Fruit fly (Drosophila melanogaster) whole organism, embryonic: ENCODE results near the gene CG5104.

Experiments used
- Ada2b ChIP-seq: fragments of 200-800 bp; sonication (Bioruptor generic); IDR thresholded peaks from 2 replicates; pipeline ENCODE4 v1.3.6; 2022; ENCODE audit warnings: missing biosample characterization, missing genetic modification characterization
- CG10321 ChIP-seq: fragments of 200-800 bp; sonication (Bioruptor generic); IDR thresholded peaks from 2 replicates; pipeline ENCODE4 v1.3.6; 2022; ENCODE audit warnings: missing biosample characterization, missing genetic modification characterization
- CG11093 ChIP-seq: fragments of 200-800 bp; sonication (Bioruptor generic); IDR thresholded peaks from 3 replicates; pipeline ENCODE4 v1.3.6; 2022; ENCODE audit warnings: missing biosample characterization, missing genetic modification characterization
- CG12236 ChIP-seq: fragments of 200-800 bp; sonication (Bioruptor generic); optimal IDR thresholded peaks from 2 replicates; lab custom pipeline; 2016; ENCODE audit warnings: missing biosample characterization, missing genetic modification characterization
- CG13287 ChIP-seq: fragments of 200-800 bp; sonication (Bioruptor generic); IDR thresholded peaks from 2 replicates; pipeline ENCODE4 v1.3.6; 2022; ENCODE audit warnings: missing biosample characterization, missing genetic modification characterization; ENCODE audit not compliant: partially characterized antibody
- CG17568 ChIP-seq: fragments of 200-800 bp; sonication (Bioruptor generic); optimal IDR thresholded peaks from 2 replicates; lab custom pipeline; 2018; ENCODE audit warnings: missing biosample characterization, mild to moderate bottlenecking, missing genetic modification characterization, moderate library complexity
- CG17912 ChIP-seq: fragments of 200-800 bp; sonication (Bioruptor generic); optimal IDR thresholded peaks from 2 replicates; lab custom pipeline; 2018; ENCODE audit warnings: missing biosample characterization, mild to moderate bottlenecking, missing genetic modification characterization
- CG2129 ChIP-seq: fragments of 200-800 bp; sonication (Bioruptor generic); IDR thresholded peaks from 2 replicates; pipeline ENCODE4 v1.3.6; 2022; ENCODE audit warnings: missing biosample characterization, missing genetic modification characterization; ENCODE audit not compliant: partially characterized antibody
- CG2875 ChIP-seq: fragments of 200-800 bp; sonication (Bioruptor generic); optimal IDR thresholded peaks from 2 replicates; lab custom pipeline; 2017; ENCODE audit warnings: missing biosample characterization, mild to moderate bottlenecking, missing genetic modification characterization, missing genetic modification reagents
- CG3065 ChIP-seq: fragments of 200-800 bp; sonication (Bioruptor generic); optimal IDR thresholded peaks from 2 replicates; lab custom pipeline; 2016; ENCODE audit warnings: missing biosample characterization, missing genetic modification characterization
- CG31441 ChIP-seq: fragments of 200-800 bp; sonication (Bioruptor generic); IDR thresholded peaks from 2 replicates; pipeline ENCODE4 v1.3.6; 2022; ENCODE audit warnings: missing biosample characterization, missing genetic modification characterization
- CG3281 ChIP-seq: fragments of 200-800 bp; sonication (Bioruptor generic); optimal IDR thresholded peaks from 3 replicates; lab custom pipeline; 2017; ENCODE audit warnings: missing biosample characterization, mild to moderate bottlenecking, missing genetic modification characterization
- CG42726 ChIP-seq: fragments of 200-800 bp; sonication (Bioruptor generic); IDR thresholded peaks from 2 replicates; pipeline ENCODE4 v1.3.6; 2022; ENCODE audit warnings: missing biosample characterization, missing genetic modification characterization; ENCODE audit not compliant: partially characterized antibody
- CG8765 ChIP-seq: fragments of 200-800 bp; sonication (Bioruptor generic); IDR thresholded peaks from 2 replicates; pipeline ENCODE4 v1.3.6; 2022; ENCODE audit warnings: missing biosample characterization, missing genetic modification characterization
- CG9932 ChIP-seq: fragments of 200-800 bp; sonication (Bioruptor generic); IDR thresholded peaks from 2 replicates; pipeline ENCODE4 v1.3.6; 2022; ENCODE audit warnings: missing biosample characterization, missing genetic modification characterization
- CkIIα-i1 ChIP-seq: fragments of 200-800 bp; sonication (Bioruptor generic); IDR thresholded peaks from 2 replicates; pipeline ENCODE4 v1.3.6; 2022; ENCODE audit warnings: missing biosample characterization, missing genetic modification characterization
- CoRest ChIP-seq: fragments of 200-800 bp; sonication (Bioruptor generic); optimal IDR thresholded peaks from 3 replicates; lab custom pipeline; 2018; ENCODE audit warnings: missing biosample characterization, mild to moderate bottlenecking, missing genetic modification characterization, moderate library complexity
- D ChIP-seq, 2 experiments: fragments of 200-800 bp in 1 of 2; fragments of >200 bp in 1 of 2; sonication (Bioruptor generic) in 1 of 2; optimal IDR thresholded peaks; 2 replicates in 1 of 2; 3 replicates in 1 of 2; lab custom pipeline; 2017; ENCODE audit warnings: mild to moderate bottlenecking in 1 of 2, missing biosample characterization in 1 of 2, missing genetic modification characterization in 1 of 2, missing genetic modification reagents in 1 of 2
- Dll ChIP-seq: fragments of 200-800 bp; sonication (Bioruptor generic); IDR thresholded peaks from 4 replicates; pipeline ENCODE4 v1.3.6; 2022; ENCODE audit warnings: missing biosample characterization, missing genetic modification characterization; ENCODE audit not compliant: partially characterized antibody
- Doc3 ChIP-seq: fragments of 200-800 bp; sonication (Bioruptor generic); IDR thresholded peaks from 3 replicates; pipeline ENCODE4 v1.3.6; 2022; ENCODE audit warnings: missing biosample characterization, missing genetic modification characterization; ENCODE audit not compliant: partially characterized antibody
- Ets65A ChIP-seq: fragments of 200-800 bp; sonication (Bioruptor generic); peaks from one replicate; lab custom pipeline; 2016; ENCODE audit warnings: missing biosample characterization, missing genetic modification characterization
- H15 ChIP-seq: fragments of 200-800 bp; sonication (Bioruptor generic); IDR thresholded peaks from 3 replicates; pipeline ENCODE4 v1.3.6; 2022; ENCODE audit warnings: missing biosample characterization, missing genetic modification characterization
- Hr3 ChIP-seq: fragments of 200-800 bp; sonication (Bioruptor generic); optimal IDR thresholded peaks from 3 replicates; lab custom pipeline; 2016; ENCODE audit warnings: missing biosample characterization, missing genetic modification characterization
- Jarid2 ChIP-seq: fragments of 200-800 bp; sonication (Bioruptor generic); optimal IDR thresholded peaks from 3 replicates; lab custom pipeline; 2017; ENCODE audit warnings: mild to moderate bottlenecking, missing biosample characterization, missing genetic modification reagents, missing genetic modification characterization
- MESR4 ChIP-seq: fragments of 200-800 bp; sonication (Bioruptor generic); optimal IDR thresholded peaks from 2 replicates; lab custom pipeline; 2018; ENCODE audit warnings: missing biosample characterization, mild to moderate bottlenecking, missing genetic modification characterization, moderate library complexity
- NC2α ChIP-seq: fragments of 200-800 bp; sonication (Bioruptor generic); optimal IDR thresholded peaks from 2 replicates; lab custom pipeline; 2016; ENCODE audit warnings: missing biosample characterization, missing genetic modification characterization
- Oaz ChIP-seq: fragments of 200-800 bp; sonication (Bioruptor generic); IDR thresholded peaks from 2 replicates; pipeline ENCODE4 v1.3.6; 2022; ENCODE audit warnings: missing biosample characterization, missing genetic modification characterization
- Pdp1 ChIP-seq, 2 experiments: fragments of 200-800 bp; sonication (Bioruptor generic); optimal IDR thresholded peaks; 3 replicates each; lab custom pipeline; 2016; ENCODE audit warnings: missing biosample characterization in 2 of 2, missing genetic modification characterization in 2 of 2, mild to moderate bottlenecking in 1 of 2, moderate library complexity in 1 of 2
- Scr ChIP-seq: fragments of 200-800 bp; sonication (Bioruptor generic); IDR thresholded peaks from 2 replicates; pipeline ENCODE4 v1.3.6; 2022; ENCODE audit warnings: missing biosample characterization, missing genetic modification characterization; ENCODE audit not compliant: partially characterized antibody
- Six4 ChIP-seq: fragments of 200-800 bp; sonication (Bioruptor generic); optimal IDR thresholded peaks from 2 replicates; lab custom pipeline; 2016; ENCODE audit warnings: missing biosample characterization, missing genetic modification characterization
- Xbp1 ChIP-seq: fragments of 200-800 bp; sonication (Bioruptor generic); optimal IDR thresholded peaks from 3 replicates; lab custom pipeline; 2016; ENCODE audit warnings: missing biosample characterization, mild to moderate bottlenecking, missing genetic modification characterization
- amos ChIP-seq: fragments of 200-800 bp; sonication (Bioruptor generic); IDR thresholded peaks from 2 replicates; pipeline ENCODE4 v1.3.6; 2022; ENCODE audit warnings: missing biosample characterization, missing genetic modification characterization; ENCODE audit not compliant: partially characterized antibody
- bbx ChIP-seq: fragments of 200-800 bp; sonication (Bioruptor generic); IDR thresholded peaks from 2 replicates; pipeline ENCODE4 v1.3.6; 2022; ENCODE audit warnings: missing biosample characterization, missing genetic modification characterization; ENCODE audit not compliant: partially characterized antibody
- cad ChIP-seq: fragments of >200 bp; optimal IDR thresholded peaks from 2 replicates; lab custom pipeline; 2017; ENCODE audit warnings: missing biosample characterization, missing genetic modification characterization
- crol ChIP-seq: fragments of 200-800 bp; sonication (Bioruptor generic); IDR thresholded peaks from 2 replicates; pipeline ENCODE4 v1.3.6; 2022; ENCODE audit warnings: missing biosample characterization, missing genetic modification characterization
- da ChIP-seq: fragments of 200-800 bp; sonication (Bioruptor generic); optimal IDR thresholded peaks from 2 replicates; lab custom pipeline; 2016; ENCODE audit warnings: missing biosample characterization, missing genetic modification characterization
- dpn ChIP-seq, 2 experiments: fragments of 200-800 bp; sonication (Bioruptor generic); optimal IDR thresholded peaks; 3 replicates each; lab custom pipeline; 2016; ENCODE audit warnings: missing biosample characterization in 2 of 2, missing genetic modification characterization in 2 of 2
- eve ChIP-seq, 2 experiments: fragments of >200 bp; optimal IDR thresholded peaks; 2 replicates each; lab custom pipeline; 2017; ENCODE audit warnings: missing biosample characterization in 2 of 2, missing genetic modification characterization in 2 of 2
- ftz-f1 ChIP-seq: fragments of 200-800 bp; sonication (Bioruptor generic); optimal IDR thresholded peaks from 2 replicates; lab custom pipeline; 2016; ENCODE audit warnings: missing biosample characterization, missing genetic modification characterization
- gcm ChIP-seq: fragments of 200-800 bp; sonication (Bioruptor generic); optimal IDR thresholded peaks from 2 replicates; lab custom pipeline; 2019; ENCODE audit warnings: missing biosample characterization, mild to moderate bottlenecking, missing genetic modification characterization, moderate library complexity
- maf-S ChIP-seq: fragments of 200-800 bp; sonication (Bioruptor generic); optimal IDR thresholded peaks from 2 replicates; lab custom pipeline; 2016; ENCODE audit warnings: missing biosample characterization, missing genetic modification characterization
- pita ChIP-seq: fragments of 200-800 bp; sonication (Bioruptor generic); optimal IDR thresholded peaks from 2 replicates; lab custom pipeline; 2017; ENCODE audit warnings: missing biosample characterization, mild to moderate bottlenecking, missing genetic modification characterization
- prd ChIP-seq, 3 experiments: fragments of >200 bp in 2 of 3; fragments of 200-800 bp in 1 of 3; sonication (Bioruptor generic) in 1 of 3; optimal IDR thresholded peaks in 2 of 3; IDR thresholded peaks in 1 of 3; 2 replicates in 2 of 3; 3 replicates in 1 of 3; pipeline versions ENCODE4 v1.3.6 to Lab custom; 2017 to 2022; ENCODE audit warnings: missing biosample characterization in 1 of 3, missing genetic modification characterization in 1 of 3
- run ChIP-seq: fragments of 200-800 bp; sonication (Bioruptor generic); optimal IDR thresholded peaks from 3 replicates; lab custom pipeline; 2018; ENCODE audit warnings: missing biosample characterization, mild to moderate bottlenecking, missing genetic modification characterization
- sens ChIP-seq: fragments of 200-800 bp; sonication (Bioruptor generic); peaks from one replicate; lab custom pipeline; 2016; ENCODE audit warnings: missing biosample characterization, missing genetic modification characterization
- sim ChIP-seq: fragments of 200-800 bp; sonication (Bioruptor generic); IDR thresholded peaks from 2 replicates; pipeline ENCODE4 v1.3.6; 2022; ENCODE audit warnings: missing biosample characterization, missing genetic modification characterization
- slbo ChIP-seq: fragments of 200-800 bp; sonication (Bioruptor generic); IDR thresholded peaks from 2 replicates; pipeline ENCODE4 v1.3.6; 2022; ENCODE audit warnings: missing biosample characterization, missing genetic modification characterization
- tna ChIP-seq: fragments of 200-800 bp; sonication (Bioruptor generic); IDR thresholded peaks from 2 replicates; pipeline ENCODE4 v1.3.6; 2022; ENCODE audit warnings: missing biosample characterization, missing genetic modification characterization; ENCODE audit not compliant: partially characterized antibody
- z ChIP-seq: fragments of 200-800 bp; sonication (Bioruptor generic); IDR thresholded peaks from 3 replicates; pipeline ENCODE4 v1.3.6; 2022; ENCODE audit warnings: missing biosample characterization, missing genetic modification characterization

Gene CG5104

DNA sequence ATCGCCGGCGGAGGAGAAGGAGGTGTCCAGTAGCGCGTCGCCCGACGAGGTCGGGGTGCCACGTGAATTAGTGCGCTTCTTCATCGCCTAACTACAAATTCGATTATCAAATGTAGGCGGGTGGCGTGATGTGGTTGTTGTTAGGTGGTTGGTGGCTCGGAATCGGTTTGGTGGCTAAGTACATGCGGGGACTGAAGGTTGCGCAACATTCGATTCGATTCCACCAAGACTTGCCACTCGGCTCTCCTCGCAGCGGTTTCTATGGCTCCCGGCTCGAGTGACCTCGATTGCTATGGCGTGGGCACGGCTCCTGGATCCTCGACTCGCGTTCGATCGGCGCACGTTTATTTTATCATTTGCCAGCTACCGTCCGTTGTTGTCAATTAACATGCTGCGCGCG, 4.9 kb downstream of the CG5104 start (continued):
- TF ChIP-seq sim (no peak), tna (GFP tag; lab: Robert Waterston, UW) (peak; percentile 42; the same call in 1 of the 2 replicates), Xbp1 (GFP tag; lab: Kevin White, UChicago) (no peak), CG2129 (GFP tag; lab: Robert Waterston, UW) (no peak), Dll (GFP tag; lab: Robert Waterston, UW) (0 out of 4 replicates have a peak, but pooled peaks have one; percentile 11), maf-S (GFP tag; lab: Kevin White, UChicago) (no peak), H15 (GFP tag; lab: Robert Waterston, UW) (no peak), Ets65A (GFP tag; lab: Kevin White, UChicago) (no peak), slbo (GFP tag; lab: Robert Waterston, UW) (no peak), Six4 (no peak), CG17568 (GFP tag; lab: Kevin White, UChicago) (no peak), gcm (GFP tag; lab: Kevin White, UChicago) (no peak), amos (GFP tag; lab: Robert Waterston, UW) (no peak; the same call in 1 of the 2 replicates), CG2875 (GFP tag; lab: Kevin White, UChicago) (no peak), CG9932 (GFP tag; lab: Robert Waterston, UW) (no peak), eve (GFP tag; optimal IDR thresholded peaks at IDR 0.05; lab: Kevin White, UChicago) (no peak), Scr (peak; percentile 30; the same call in 1 of the 2 replicates), Doc3 (no peak), da (GFP tag; lab: Kevin White, UChicago) (no peak), CG11093 (GFP tag; lab: Robert Waterston, UW) (no peak), CG42726 (GFP tag; lab: Robert Waterston, UW) (0 out of 2 replicates have a peak, but pooled peaks have one; percentile 13), CG13287 (peak; percentile 17; the same call in 1 of the 2 replicates), crol (GFP tag; lab: Robert Waterston, UW) (peak; percentile 66), MESR4 (GFP tag; lab: Kevin White, UChicago) (peak; percentile 56), sens (GFP tag; lab: Kevin White, UChicago) (no peak), bbx (peak; percentile 34; the same call in 1 of the 2 replicates)

DNA sequence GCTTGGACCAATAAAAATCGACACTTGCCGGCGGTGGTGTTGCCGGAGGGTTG, 5.2 kb downstream of the CG5104 start, which contains the start of gene Pss:
TSS of gene Pss (minus strand) at position 32 of the 53 bp plus-strand sequence.
- no peak for TF ChIP-seq CG17912 (GFP tag; lab: Kevin White, UChicago)
- no peak for TF ChIP-seq CG31441 (GFP tag; lab: Robert Waterston, UW)
- TF ChIP-seq Pdp1 (GFP tag; optimal IDR thresholded peaks at IDR 0.05; lab: Kevin White, UChicago), result peak in 1 of 2 experiments; percentile 77
- no peak for TF ChIP-seq pita (GFP tag; lab: Kevin White, UChicago)
- no peak for TF ChIP-seq Ada2b (GFP tag; lab: Robert Waterston, UW)
- TF ChIP-seq Jarid2 (GFP tag; lab: Kevin White, UChicago), result no peak
- TF ChIP-seq ftz-f1 (GFP tag; lab: Kevin White, UChicago), result no peak
- TF ChIP-seq CG12236 (GFP tag; lab: Kevin White, UChicago), result no peak
- TF ChIP-seq cad (GFP tag; lab: Kevin White, UChicago), result peak; percentile 6
- no peak for TF ChIP-seq CG8765 (GFP tag; lab: Robert Waterston, UW)

dm6 chr3L:20526196-20526740, 5.5 kb downstream of the CG5104 start, which contains the start of gene Nubp2:
Gene Nubp2 (plus strand): TSS chr3L:20526576.
- TF ChIP-seq CoRest (tag; lab: Kevin White, UChicago) (peak; percentile 98), Hr3 (GFP tag; lab: Kevin White, UChicago) (peak; percentile 99), D (optimal IDR thresholded peaks at IDR 0.05; lab: Kevin White, UChicago) (no peak), D (GFP tag; optimal IDR thresholded peaks at IDR 0.05; lab: Kevin White, UChicago) (peak; percentile 94), dpn (GFP tag; optimal IDR thresholded peaks at IDR 0.05; lab: Kevin White, UChicago) (peak; percentile 96 to 97), CkIIα-i1 (GFP tag; lab: Robert Waterston, UW) (no peak), run (tag; lab: Kevin White, UChicago) (peak; percentile 84), CG10321 (peak; percentile 55), prd (optimal IDR thresholded peaks at IDR 0.05; lab: Kevin White, UChicago) (no peak), prd (GFP tag; IDR thresholded peaks at IDR 0.05; lab: Robert Waterston, UW) (peak; percentile 97), Oaz (GFP tag; lab: Robert Waterston, UW) (peak; percentile 88), CG3281 (GFP tag; lab: Kevin White, UChicago) (peak; percentile 96), z (GFP tag; lab: Robert Waterston, UW) (peak; percentile 65; the same call in 1 of the 3 replicates), CG3065 (peak; percentile 93), NC2α (GFP tag; lab: Kevin White, UChicago) (peak; percentile 85)
